Worm (Caenorhabditis elegans): ENCODE measurements around the gene ZK355.3.
A peak's percentile ranks its signal among the peaks of the same experiment; 100 is the strongest.

ZK355.3 gene

ce11 chrII:2958308-2958707, 30.9 kb upstream of the ZK355.3 start, which contains the start of gene srw-60:
TSS of gene srw-60 (plus strand) at chrII:2958608.
- TF ChIP-seq zip-2 (tag; optimal IDR thresholded peaks at IDR 0.05) = no peak
- no peak for TF ChIP-seq ctbp-1 (GFP tag; IDR thresholded peaks at IDR 0.05)
- TF ChIP-seq php-3 (GFP tag; IDR thresholded peaks at IDR 0.05) = no peak
- no peak for TF ChIP-seq lin-1 (GFP tag; IDR thresholded peaks at IDR 0.05)
- no peak for TF ChIP-seq spr-1 (tag; optimal IDR thresholded peaks at IDR 0.05)

ce11 chrII:2955656-2956115, 28.3 kb upstream of the ZK355.3 start, which contains the start of gene irld-48:
TSS of gene irld-48 (plus strand) at chrII:2956065.
- TF ChIP-seq ceh-28 (tag; optimal IDR thresholded peaks at IDR 0.05) (no peak), jun-1 (tag; optimal IDR thresholded peaks at IDR 0.05) (no peak), cey-2 (tag; optimal IDR thresholded peaks at IDR 0.05; ENCODE audit: borderline replicate concordance, insufficient read depth) (no peak)

- no peak for TF ChIP-seq Y48G9A.11 (GFP tag; IDR thresholded peaks at IDR 0.05)
- no peak for TF ChIP-seq lir-3 (tag; optimal IDR thresholded peaks at IDR 0.05)
- no peak for TF ChIP-seq zfp-3 (GFP tag; conservative IDR thresholded peaks at IDR 0.05)
- TF ChIP-seq dmd-9 (GFP tag; IDR thresholded peaks at IDR 0.05) = no peak
- TF ChIP-seq mes-2 (tag; optimal IDR thresholded peaks at IDR 0.05; ENCODE audit: poor library complexity, severe bottlenecking) = no peak
- TF ChIP-seq ceh-28 (tag; optimal IDR thresholded peaks at IDR 0.05) = no peak
- no peak for TF ChIP-seq jun-1 (tag; optimal IDR thresholded peaks at IDR 0.05)
- TF ChIP-seq php-3 (GFP tag; IDR thresholded peaks at IDR 0.05) = no peak
- no peak for TF ChIP-seq madf-5 (GFP tag; IDR thresholded peaks at IDR 0.05)
These were observed 25.2 kb upstream of the ZK355.3 start, which contains the start of gene irld-51 for ce11 chrII:2952629-2953028. TSS of gene irld-51 (minus strand) at chrII:2952729.

ce11 chrII:2948614-2949013, 21.2 kb upstream of the ZK355.3 start:
- TF ChIP-seq F26F4.8 (GFP tag; conservative IDR thresholded peaks at IDR 0.05) = no peak
- peak; percentile 98 for TF ChIP-seq aha-1 (tag)

- no peak for TF ChIP-seq saeg-2 (GFP tag; IDR thresholded peaks at IDR 0.05)
- TF ChIP-seq lin-15B (tag; optimal IDR thresholded peaks at IDR 0.05) = no peak
- TF ChIP-seq cey-2 (tag; optimal IDR thresholded peaks at IDR 0.05; ENCODE audit: borderline replicate concordance, insufficient read depth) = no peak
- TF ChIP-seq mxl-3 (GFP tag; optimal IDR thresholded peaks at IDR 0.05) = no peak
- TF ChIP-seq hif-1 (tag; optimal IDR thresholded peaks at IDR 0.05) = no peak
- TF ChIP-seq nhr-41 (GFP tag; IDR thresholded peaks at IDR 0.05) = no peak
- TF ChIP-seq lim-7 (GFP tag; IDR thresholded peaks at IDR 0.05) = no peak
- no peak for TF ChIP-seq gei-8 (GFP tag; optimal IDR thresholded peaks at IDR 0.05)
- no peak for TF ChIP-seq F10B5.3 (tag; optimal IDR thresholded peaks at IDR 0.05)
- TF ChIP-seq Y48G9A.11 (GFP tag; IDR thresholded peaks at IDR 0.05) = no peak
- no peak for TF ChIP-seq ztf-7 (tag; optimal IDR thresholded peaks at IDR 0.05)
- no peak for TF ChIP-seq hmg-1.1 (GFP tag; IDR thresholded peaks at IDR 0.05)
- TF ChIP-seq lin-38 (GFP tag; IDR thresholded peaks at IDR 0.05) = no peak
- TF ChIP-seq spr-1 (tag; optimal IDR thresholded peaks at IDR 0.05) = no peak
- TF ChIP-seq mdl-1 (tag; optimal IDR thresholded peaks at IDR 0.05) = no peak
- no peak for TF ChIP-seq zag-1 (tag; optimal IDR thresholded peaks at IDR 0.05)
- no peak for TF ChIP-seq unc-62 (GFP tag; optimal IDR thresholded peaks at IDR 0.05 in 1 of 2)
- TF ChIP-seq unc-62 (tag; optimal IDR thresholded peaks at IDR 0.05) = no peak
These were observed 19.0 kb upstream of the ZK355.3 start, which contains the start of gene srw-79 for ce11 chrII:2946438-2946837. TSS of gene srw-79 (plus strand) at chrII:2946738.

- TF ChIP-seq F37D6.2 (tag; optimal IDR thresholded peaks at IDR 0.05) (no peak), ceh-20 (GFP tag; IDR thresholded peaks at IDR 0.05) (no peak), snpc-4 (tag; optimal IDR thresholded peaks at IDR 0.05) (no peak), hlh-11 (tag; optimal IDR thresholded peaks at IDR 0.05) (no peak), spr-1 (tag; optimal IDR thresholded peaks at IDR 0.05) (no peak), arid-1 (GFP tag; conservative IDR thresholded peaks at IDR 0.05) (no peak), egl-43 (GFP tag; IDR thresholded peaks at IDR 0.05) (no peak), lin-39 (tag; optimal IDR thresholded peaks at IDR 0.05) (no peak), F26F4.8 (GFP tag; conservative IDR thresholded peaks at IDR 0.05) (no peak), spr-3 (GFP tag; optimal IDR thresholded peaks at IDR 0.05) (no peak), zip-11 (GFP tag; IDR thresholded peaks at IDR 0.05) (no peak), aly-2 (tag; optimal IDR thresholded peaks at IDR 0.05) (no peak), dpl-1 (GFP tag; optimal IDR thresholded peaks at IDR 0.05) (no peak)
These were observed 16.5 kb upstream of the ZK355.3 start, which contains the start of the genes irld-50 and irld-49 for ce11 chrII:2943966-2944365. TSS of gene irld-50 (minus strand) at chrII:2944066. TSS of gene irld-49 (plus strand) at chrII:2944176.
